Worm (Caenorhabditis elegans): ENCODE measurements around the gene elo-2.
A peak's percentile ranks its signal among the peaks of the same experiment; 100 is the strongest.

Gene elo-2

DNA sequence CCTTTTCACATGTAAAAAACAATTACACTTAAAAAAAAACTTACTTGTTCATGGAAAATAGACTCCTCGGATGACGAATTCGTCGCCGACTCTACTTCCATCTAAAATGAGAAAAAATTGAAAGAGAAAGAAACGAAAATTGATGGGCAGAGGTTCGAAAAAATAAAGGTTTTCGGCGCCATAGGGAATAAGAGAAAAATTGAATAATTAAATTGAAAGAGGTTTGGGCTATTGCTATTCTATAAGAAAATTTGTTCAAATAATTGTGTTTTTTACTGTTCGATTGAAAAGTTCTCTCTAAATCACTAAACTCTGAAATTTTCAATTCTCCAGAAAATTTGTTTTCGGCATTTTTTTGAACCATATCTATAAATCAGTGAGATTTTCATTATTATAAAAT is 16.0 kb upstream of the elo-2 start, which contains the start of gene rabr-2:
Gene rabr-2, minus strand, starts transcription at position 101 of the 400 bp plus-strand sequence.
- TF ChIP-seq Y105C5A.15 (GFP tag; IDR thresholded peaks at IDR 0.05) (no peak), nhr-77 (tag; optimal IDR thresholded peaks at IDR 0.05) (no peak), dmd-9 (GFP tag; IDR thresholded peaks at IDR 0.05) (no peak), ctbp-1 (GFP tag; IDR thresholded peaks at IDR 0.05) (no peak), madf-5 (GFP tag; IDR thresholded peaks at IDR 0.05) (no peak), F26F4.8 (GFP tag; conservative IDR thresholded peaks at IDR 0.05) (no peak), ztf-11 (tag; optimal IDR thresholded peaks at IDR 0.05) (no peak), daf-12 (tag; optimal IDR thresholded peaks at IDR 0.05) (no peak)

DNA sequence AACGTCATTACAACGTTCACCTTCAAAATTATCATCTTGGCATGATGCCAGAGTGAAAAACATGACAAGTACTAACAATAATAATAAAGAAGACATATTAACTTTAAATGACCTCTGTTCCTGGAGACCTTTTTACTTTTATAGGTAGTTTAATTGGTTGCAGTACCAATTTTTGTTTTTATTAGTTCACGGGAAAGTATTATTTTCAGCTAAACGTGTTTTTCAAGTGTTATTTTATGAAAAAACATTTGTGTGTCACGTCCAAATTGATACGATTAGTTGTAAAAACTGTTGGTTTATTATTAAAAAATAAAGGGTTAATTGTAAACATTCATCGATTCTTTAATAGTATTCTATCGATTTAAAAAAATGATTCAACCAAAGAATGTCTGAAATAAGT is 8.5 kb upstream of the elo-2 start, which contains the start of gene grl-24:
Gene grl-24, minus strand, starts transcription at position 101 of the 400 bp plus-strand sequence.
- TF ChIP-seq pqm-1 (tag; optimal IDR thresholded peaks at IDR 0.05) (no peak), aha-1 (tag) (peak; percentile 82), lin-15B (tag; optimal IDR thresholded peaks at IDR 0.05) (no peak), Y48G9A.11 (GFP tag; IDR thresholded peaks at IDR 0.05) (no peak)

DNA sequence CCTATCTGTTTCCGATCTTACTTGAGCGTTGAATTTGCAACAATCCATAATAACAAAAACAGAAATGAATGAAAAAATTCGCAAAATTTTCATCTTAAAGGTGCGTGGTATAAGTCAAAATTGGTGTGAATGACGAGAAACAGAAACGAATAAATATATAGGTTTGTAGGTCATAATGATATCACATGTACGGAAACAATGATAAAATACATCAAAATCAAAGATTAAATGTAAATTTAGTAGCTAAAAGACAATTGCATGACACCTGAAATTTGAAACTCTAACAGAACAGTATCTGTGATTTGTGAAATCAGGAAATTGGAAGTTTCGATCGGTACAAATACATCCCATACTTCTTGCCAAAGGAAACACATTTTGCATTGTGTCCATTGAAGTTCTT is 8.0 kb upstream of the elo-2 start, which contains the start of gene F11E6.9:
Gene F11E6.9, minus strand, starts transcription at position 101 of the 400 bp plus-strand sequence.
- TF ChIP-seq hlh-30 (tag; optimal IDR thresholded peaks at IDR 0.05; ENCODE audit: insufficient read depth): no peak
- no peak for TF ChIP-seq ces-1 (GFP tag; optimal IDR thresholded peaks at IDR 0.05)
- TF ChIP-seq dmd-9 (GFP tag; IDR thresholded peaks at IDR 0.05): no peak
- TF ChIP-seq dmd-8 (GFP tag; IDR thresholded peaks at IDR 0.05): no peak
- no peak for TF ChIP-seq unc-62 (GFP tag; optimal IDR thresholded peaks at IDR 0.05 in 1 of 2)
- TF ChIP-seq unc-62 (tag; optimal IDR thresholded peaks at IDR 0.05): no peak
- TF ChIP-seq cey-2 (tag; optimal IDR thresholded peaks at IDR 0.05; ENCODE audit: borderline replicate concordance, insufficient read depth): no peak
- TF ChIP-seq dve-1 (tag; optimal IDR thresholded peaks at IDR 0.05; ENCODE audit: insufficient read depth): no peak
- TF ChIP-seq jun-1 (tag; optimal IDR thresholded peaks at IDR 0.05): no peak
- TF ChIP-seq nhr-111 (GFP tag; optimal IDR thresholded peaks at IDR 0.05): no peak
- no peak for TF ChIP-seq zag-1 (tag; optimal IDR thresholded peaks at IDR 0.05)
- no peak for TF ChIP-seq nhr-76 (tag; optimal IDR thresholded peaks at IDR 0.05)
- no peak for TF ChIP-seq nhr-28 (tag; optimal IDR thresholded peaks at IDR 0.05)

DNA sequence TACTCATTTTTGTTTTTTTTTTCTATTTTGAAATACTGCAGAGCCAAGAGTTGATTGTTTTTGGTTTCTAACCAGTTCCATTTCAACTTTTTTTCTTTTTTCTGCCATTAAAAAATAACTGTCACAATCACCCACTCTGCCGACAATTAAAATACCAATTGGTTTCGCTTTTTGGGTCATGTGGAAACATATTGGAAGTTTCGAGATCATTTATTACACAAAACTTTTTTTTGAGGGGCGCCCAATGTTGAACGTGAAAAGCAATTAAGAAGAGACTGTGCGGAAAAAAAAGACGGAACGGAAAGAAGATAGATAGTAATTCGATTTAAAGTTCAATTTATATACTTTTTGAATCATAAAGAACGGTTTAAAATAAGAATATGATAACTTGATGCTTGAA is 6.8 kb upstream of the elo-2 start:
- TF ChIP-seq ceh-82 (tag; optimal IDR thresholded peaks at IDR 0.05): no peak
- TF ChIP-seq lin-38 (GFP tag; IDR thresholded peaks at IDR 0.05): no peak
- no peak for TF ChIP-seq spr-1 (tag; optimal IDR thresholded peaks at IDR 0.05)
- peak; percentile 42 for TF ChIP-seq dve-1 (tag; optimal IDR thresholded peaks at IDR 0.05; ENCODE audit: insufficient read depth)
- no peak for TF ChIP-seq nhr-102 (tag; optimal IDR thresholded peaks at IDR 0.05)
- peak; percentile 40 for TF ChIP-seq hlh-30 (tag; optimal IDR thresholded peaks at IDR 0.05; ENCODE audit: insufficient read depth)
- TF ChIP-seq ceh-20 (GFP tag; IDR thresholded peaks at IDR 0.05): no peak
- 0 out of 2 replicates have a peak, but pooled peaks have one; percentile 18 for TF ChIP-seq mdt-29 (GFP tag; IDR thresholded peaks at IDR 0.05)
- peak; percentile 34; the same call in 1 of the 2 replicates for TF ChIP-seq ctbp-1 (GFP tag; IDR thresholded peaks at IDR 0.05)
- TF ChIP-seq egl-27 (tag; optimal IDR thresholded peaks at IDR 0.05): no peak
- TF ChIP-seq madf-5 (GFP tag; IDR thresholded peaks at IDR 0.05): no peak
- TF ChIP-seq aha-1 (tag): no peak
- no peak for TF ChIP-seq snpc-1.2 (GFP tag; IDR thresholded peaks at IDR 0.05)
- TF ChIP-seq hmg-1.1 (GFP tag; IDR thresholded peaks at IDR 0.05): 0 out of 2 replicates have a peak, but pooled peaks have one; percentile 14
- TF ChIP-seq pqm-1 (tag; optimal IDR thresholded peaks at IDR 0.05): no peak
- no peak for TF ChIP-seq ceh-62 (tag; optimal IDR thresholded peaks at IDR 0.05)
- TF ChIP-seq gei-8 (GFP tag; optimal IDR thresholded peaks at IDR 0.05): no peak
- TF ChIP-seq nhr-28 (tag; optimal IDR thresholded peaks at IDR 0.05): peak; percentile 1
- TF ChIP-seq aly-2 (tag; optimal IDR thresholded peaks at IDR 0.05): no peak
- no peak for TF ChIP-seq F10B5.3 (tag; optimal IDR thresholded peaks at IDR 0.05)
- TF ChIP-seq lim-7 (GFP tag; IDR thresholded peaks at IDR 0.05): no peak
- TF ChIP-seq skn-1 (tag; optimal IDR thresholded peaks at IDR 0.05): no peak
- TF ChIP-seq T20F7.1 (GFP tag; optimal IDR thresholded peaks at IDR 0.05): no peak
- TF ChIP-seq attf-4 (tag; optimal IDR thresholded peaks at IDR 0.05): no peak
- no peak for TF ChIP-seq Y105C5A.15 (GFP tag; IDR thresholded peaks at IDR 0.05)
- TF ChIP-seq nhr-6 (tag; optimal IDR thresholded peaks at IDR 0.05): no peak
- TF ChIP-seq cey-2 (tag; optimal IDR thresholded peaks at IDR 0.05; ENCODE audit: borderline replicate concordance, insufficient read depth): peak; percentile 56
- no peak for TF ChIP-seq ztf-7 (tag; optimal IDR thresholded peaks at IDR 0.05)
